Worm (Caenorhabditis elegans) whole organism, late embryonic: Measurements from ENCODE around the gene eor-2.

Source experiments
- C08G9.2 ChIP-seq: sonication (generic microtip); optimal IDR thresholded peaks from 2 replicates; lab custom pipeline; 2016; ENCODE audit warnings: mild to moderate bottlenecking, missing genetic modification characterization, moderate library complexity, missing compliant biosample characterization
- C38D4.7 ChIP-seq: fragments of 200-800 bp; sonication (Bioruptor generic); optimal IDR thresholded peaks from 2 replicates; lab custom pipeline; 2018; ENCODE audit warnings: mild to moderate bottlenecking, missing genetic modification characterization, moderate library complexity, missing compliant biosample characterization
- F13H6.1 ChIP-seq: sonication (generic microtip); optimal IDR thresholded peaks from 2 replicates; lab custom pipeline; 2016; ENCODE audit warnings: missing genetic modification characterization, missing compliant biosample characterization
- ceh-19 ChIP-seq: fragments of 200-800 bp; sonication (Bioruptor generic); optimal IDR thresholded peaks from 2 replicates; lab custom pipeline; 2018; ENCODE audit warnings: mild to moderate bottlenecking, missing genetic modification characterization, missing compliant biosample characterization
- ceh-31 ChIP-seq: sonication (generic microtip); optimal IDR thresholded peaks from 2 replicates; lab custom pipeline; 2016; ENCODE audit warnings: missing genetic modification characterization, missing compliant biosample characterization
- ceh-45 ChIP-seq: fragments of 200-800 bp; sonication (Bioruptor generic); IDR thresholded peaks from 2 replicates; pipeline ENCODE4 v1.3.6; 2022; ENCODE audit warnings: missing genetic modification reagents, missing genetic modification characterization, missing compliant biosample characterization
- che-1 ChIP-seq: sonication (generic microtip); optimal IDR thresholded peaks from 2 replicates; lab custom pipeline; 2016; ENCODE audit warnings: mild to moderate bottlenecking, missing genetic modification characterization, missing compliant biosample characterization
- dve-1 ChIP-seq: sonication (generic microtip); optimal IDR thresholded peaks from 2 replicates; lab custom pipeline; 2017; ENCODE audit warnings: antibody characterized with exemption, mild to moderate bottlenecking, missing genetic modification characterization, missing compliant biosample characterization
- elt-4 ChIP-seq: sonication (generic microtip); optimal IDR thresholded peaks from 2 replicates; lab custom pipeline; 2016; ENCODE audit warnings: missing genetic modification characterization, missing compliant biosample characterization
- eyg-1 ChIP-seq: sonication (generic microtip); optimal IDR thresholded peaks from 2 replicates; lab custom pipeline; 2016; ENCODE audit warnings: missing genotype, missing genetic modification characterization, missing compliant biosample characterization
- fax-1 ChIP-seq: sonication (generic microtip); optimal IDR thresholded peaks from 2 replicates; lab custom pipeline; 2016; ENCODE audit warnings: missing genotype, missing genetic modification characterization, missing compliant biosample characterization
- fkh-10 ChIP-seq: fragments of 150-350 bp; optimal IDR thresholded peaks from 2 replicates; lab custom pipeline; 2014; ENCODE audit warnings: missing biosample characterization, missing genetic modification reagents, missing genetic modification characterization
- hlh-13 ChIP-seq: fragments of 200-800 bp; sonication (Bioruptor generic); optimal IDR thresholded peaks from 2 replicates; lab custom pipeline; 2018; ENCODE audit warnings: mild to moderate bottlenecking, missing genetic modification characterization, missing compliant biosample characterization
- hlh-15 ChIP-seq: sonication (generic microtip); optimal IDR thresholded peaks from 2 replicates; lab custom pipeline; 2016; ENCODE audit warnings: missing genetic modification characterization, missing compliant biosample characterization
- hlh-8 ChIP-seq: sonication (generic microtip); optimal IDR thresholded peaks from 2 replicates; lab custom pipeline; 2016; ENCODE audit warnings: missing genotype, missing genetic modification characterization, missing compliant biosample characterization
- madf-2 ChIP-seq: sonication (generic microtip); optimal IDR thresholded peaks from 2 replicates; lab custom pipeline; 2017; ENCODE audit warnings: missing genetic modification characterization, missing compliant biosample characterization
- mec-3 ChIP-seq: sonication (generic microtip); optimal IDR thresholded peaks from 2 replicates; lab custom pipeline; 2016; ENCODE audit warnings: borderline replicate concordance, missing genetic modification characterization, missing compliant biosample characterization
- nhr-232 ChIP-seq: sonication (generic microtip); optimal IDR thresholded peaks from 2 replicates; lab custom pipeline; 2016; ENCODE audit warnings: missing genetic modification characterization, missing compliant biosample characterization
- npax-4 ChIP-seq: sonication (generic microtip); optimal IDR thresholded peaks from 2 replicates; lab custom pipeline; 2016; ENCODE audit warnings: missing genetic modification characterization, missing compliant biosample characterization
- odd-2 ChIP-seq: sonication (generic microtip); optimal IDR thresholded peaks from 2 replicates; lab custom pipeline; 2017; ENCODE audit warnings: antibody characterized with exemption, mild to moderate bottlenecking, missing genetic modification characterization, missing compliant biosample characterization
- pag-3 ChIP-seq: sonication (generic microtip); optimal IDR thresholded peaks from 2 replicates; lab custom pipeline; 2016; ENCODE audit warnings: missing compliant biosample characterization, missing genetic modification characterization, borderline replicate concordance
- pat-9 ChIP-seq: fragments of 200-800 bp; sonication (Bioruptor generic); optimal IDR thresholded peaks from 2 replicates; lab custom pipeline; 2018; ENCODE audit warnings: mild to moderate bottlenecking, missing genetic modification characterization, moderate library complexity, missing compliant biosample characterization
- pha-4 ChIP-seq: fragments of 150-350 bp; optimal IDR thresholded peaks from 2 replicates; lab custom pipeline; 2018; ENCODE audit warnings: missing biosample characterization, missing genetic modification reagents, missing genetic modification characterization
- ref-2 ChIP-seq: sonication (generic microtip); optimal IDR thresholded peaks from 2 replicates; lab custom pipeline; 2016; ENCODE audit warnings: missing genetic modification characterization, missing compliant biosample characterization
- sdc-2 ChIP-seq: sonication (generic microtip); optimal IDR thresholded peaks from 2 replicates; lab custom pipeline; 2016; ENCODE audit warnings: missing genotype, missing genetic modification characterization, missing compliant biosample characterization
- sox-2 ChIP-seq: fragments of 200-800 bp; sonication (Bioruptor generic); IDR thresholded peaks from 2 replicates; pipeline ENCODE4 v1.3.6; 2022; ENCODE audit warnings: missing genetic modification reagents, missing genetic modification characterization, missing compliant biosample characterization
- sox-4 ChIP-seq: sonication (generic microtip); optimal IDR thresholded peaks from 2 replicates; lab custom pipeline; 2017; ENCODE audit warnings: mild to moderate bottlenecking, missing genetic modification characterization, inconsistent platforms, missing compliant biosample characterization
- unc-42 ChIP-seq: sonication (generic microtip); optimal IDR thresholded peaks from 2 replicates; lab custom pipeline; 2016; ENCODE audit warnings: missing genotype, missing genetic modification characterization, missing compliant biosample characterization
- unc-55 ChIP-seq: sonication (generic microtip); optimal IDR thresholded peaks from 2 replicates; lab custom pipeline; 2017; ENCODE audit warnings: missing biosample characterization, missing genetic modification reagents, missing genetic modification characterization
- ztf-16 ChIP-seq: sonication (generic microtip); optimal IDR thresholded peaks from 2 replicates; lab custom pipeline; 2017; ENCODE audit warnings: missing genetic modification characterization, missing compliant biosample characterization

eor-2 gene

DNA sequence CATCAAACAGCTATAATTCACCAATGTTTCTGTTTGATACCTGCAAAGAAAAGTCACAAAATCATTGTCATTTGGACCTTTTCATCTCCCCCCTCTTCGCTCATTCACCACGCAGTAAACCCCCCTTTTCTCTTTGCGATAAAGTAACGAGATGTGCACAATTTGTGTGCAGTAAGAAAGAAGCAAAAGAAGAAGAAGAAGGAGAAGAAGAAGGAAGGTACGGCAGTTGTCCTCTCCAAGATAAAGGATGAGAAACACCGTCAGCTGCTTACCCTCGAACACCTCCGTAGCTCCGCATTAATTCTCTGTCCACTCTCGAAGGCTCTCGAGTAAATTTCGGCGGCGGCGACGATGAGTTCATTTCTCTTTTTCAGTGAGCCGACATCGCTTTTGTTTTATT is 50.7 kb downstream of the eor-2 start (continued):
- no peak for TF ChIP-seq sdc-2

- TF ChIP-seq F13H6.1 (no peak), pat-9 (no peak), odd-2 (no peak), pag-3 (tag; lab: Kevin White, UChicago) (no peak), hlh-13 (no peak), unc-42 (tag; lab: Kevin White, UChicago) (no peak), ztf-16 (tag; lab: Kevin White, UChicago) (no peak), C08G9.2 (no peak), madf-2 (tag; lab: Kevin White, UChicago) (no peak), dve-1 (no peak), sox-4 (tag; lab: Kevin White, UChicago) (no peak), eyg-1 (tag; lab: Kevin White, UChicago) (no peak), C38D4.7 (GFP tag; lab: Kevin White, UChicago) (no peak), ceh-31 (tag; lab: Kevin White, UChicago) (no peak), mec-3 (tag; lab: Kevin White, UChicago) (no peak), hlh-15 (no peak)
These were observed 51.9 kb downstream of the eor-2 start, which contains the start of gene syg-2 for ce11 chrX:14654668-14655067. Gene syg-2, plus strand, starts transcription at chrX:14654968.

DNA sequence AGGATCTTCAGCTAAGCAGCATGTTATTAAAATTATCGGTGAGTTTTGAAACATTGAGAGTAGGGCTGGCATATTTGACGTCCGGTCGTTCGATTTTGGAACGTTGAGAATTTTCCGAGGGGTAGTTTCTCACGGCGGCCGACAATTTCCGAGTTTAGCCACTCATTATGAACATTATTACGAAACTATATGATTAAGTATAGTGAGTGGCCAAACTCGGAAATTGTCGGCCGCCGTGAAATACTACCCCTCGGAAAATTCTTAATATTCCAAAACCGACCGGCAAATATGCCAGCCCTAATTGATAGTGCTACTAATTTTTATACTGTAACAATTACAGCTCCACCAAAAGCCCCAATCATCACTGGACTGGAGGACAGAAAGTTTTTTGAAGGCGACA is 54.6 kb downstream of the eor-2 start:
- no peak for TF ChIP-seq elt-4
- no peak for TF ChIP-seq ztf-16 (tag; lab: Kevin White, UChicago)
- TF ChIP-seq hlh-8 (tag; lab: Kevin White, UChicago) = no peak
- no peak for TF ChIP-seq pat-9
- TF ChIP-seq ceh-45 (GFP tag; lab: Robert Waterston, UW) = no peak
- no peak for TF ChIP-seq fkh-10 (GFP tag; lab: Kevin White, UChicago)
- TF ChIP-seq C38D4.7 (GFP tag; lab: Kevin White, UChicago) = no peak
- no peak for TF ChIP-seq unc-55 (GFP tag; lab: Kevin White, UChicago)
- no peak for TF ChIP-seq sox-2 (GFP tag; lab: Robert Waterston, UW)
- no peak for TF ChIP-seq ceh-19
- TF ChIP-seq pha-4 (tag; lab: Kevin White, UChicago) = no peak
- TF ChIP-seq madf-2 (tag; lab: Kevin White, UChicago) = no peak
- TF ChIP-seq pag-3 (tag; lab: Kevin White, UChicago) = no peak
- no peak for TF ChIP-seq mec-3 (tag; lab: Kevin White, UChicago)
- TF ChIP-seq npax-4 = no peak
- no peak for TF ChIP-seq ref-2 (tag; lab: Kevin White, UChicago)
- TF ChIP-seq fax-1 (tag; lab: Kevin White, UChicago) = no peak
- no peak for TF ChIP-seq che-1 (tag; lab: Kevin White, UChicago)
- no peak for TF ChIP-seq nhr-232 (tag; lab: Kevin White, UChicago)
